Fruit fly (Drosophila melanogaster): ENCODE results near the gene CG6592.

CG6592 gene

DNA sequence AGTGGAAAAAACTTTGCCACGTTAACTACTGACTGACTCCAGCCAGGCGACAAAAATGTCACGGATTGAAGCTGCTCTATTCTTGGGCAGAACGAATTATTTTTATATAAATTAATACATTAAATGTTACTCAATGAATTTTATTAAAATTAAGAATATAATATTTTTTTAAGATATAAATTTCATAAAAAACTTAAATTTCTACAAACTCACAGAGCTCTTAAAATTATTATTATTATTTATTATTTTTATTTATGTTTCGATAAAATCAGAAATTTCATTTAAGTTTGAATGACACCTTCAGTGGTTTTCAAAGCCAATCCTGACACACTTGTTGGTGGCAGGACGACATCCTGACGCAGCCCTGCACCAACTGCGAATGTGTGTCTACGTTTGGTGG is 25.7 kb downstream of the CG6592 start (continued):
- TF ChIP-seq CG1529 (GFP tag; optimal IDR thresholded peaks at IDR 0.05) (no peak), scrt (GFP tag; optimal IDR thresholded peaks at IDR 0.05) (no peak), Gsc (GFP tag; IDR thresholded peaks at IDR 0.05) (no peak), dysf (GFP tag; IDR thresholded peaks at IDR 0.05) (peak; percentile 47; the same call in 2 of the 3 replicates), E2f1 (GFP tag; IDR thresholded peaks at IDR 0.05) (no peak), vnd (GFP tag; IDR thresholded peaks at IDR 0.05; ENCODE audit: partially characterized antibody) (no peak), CG18764 (GFP tag; optimal IDR thresholded peaks at IDR 0.05) (no peak), corto (GFP tag; optimal IDR thresholded peaks at IDR 0.05) (no peak), lmd (GFP tag; IDR thresholded peaks at IDR 0.05) (no peak), sens (GFP tag) (peak; percentile 5), jigr1 (GFP tag; IDR thresholded peaks at IDR 0.05) (no peak), nom (GFP tag; optimal IDR thresholded peaks at IDR 0.05) (no peak), CG4404 (GFP tag; IDR thresholded peaks at IDR 0.05) (no peak), Hmx (GFP tag; optimal IDR thresholded peaks at IDR 0.05) (no peak), CG6175 (GFP tag; IDR thresholded peaks at IDR 0.05) (no peak), CG10267 (tag; optimal IDR thresholded peaks at IDR 0.05) (peak; percentile 31), CG3065 (GFP tag; optimal IDR thresholded peaks at IDR 0.05) (no peak), en (GFP tag; optimal IDR thresholded peaks at IDR 0.05) (no peak), run (tag; optimal IDR thresholded peaks at IDR 0.05) (no peak), CG3838 (GFP tag; optimal IDR thresholded peaks at IDR 0.05) (no peak), CG10209 (GFP tag; optimal IDR thresholded peaks at IDR 0.05) (peak; percentile 3), CG3847 (GFP tag; IDR thresholded peaks at IDR 0.05) (no peak), MTF-1 (GFP tag; optimal IDR thresholded peaks at IDR 0.05; ENCODE audit: borderline replicate concordance) (no peak), CG9727 (GFP tag; optimal IDR thresholded peaks at IDR 0.05) (peak; percentile 28), Meics (GFP tag; optimal IDR thresholded peaks at IDR 0.05) (peak; percentile 47), CG2202 (tag; optimal IDR thresholded peaks at IDR 0.05) (no peak), Hr39 (optimal IDR thresholded peaks at IDR 0.05) (no peak), CG6791 (GFP tag; IDR thresholded peaks at IDR 0.05; ENCODE audit: partially characterized antibody) (no peak), CG16779 (GFP tag; IDR thresholded peaks at IDR 0.05) (no peak), org-1 (GFP tag; optimal IDR thresholded peaks at IDR 0.05) (no peak), CG9932 (GFP tag; IDR thresholded peaks at IDR 0.05) (no peak), CG11398 (GFP tag; optimal IDR thresholded peaks at IDR 0.05) (no peak), tup (GFP tag; optimal IDR thresholded peaks at IDR 0.05) (no peak), Dll (GFP tag; IDR thresholded peaks at IDR 0.05; ENCODE audit: partially characterized antibody) (no peak), Lhr (GFP tag; optimal IDR thresholded peaks at IDR 0.05) (no peak), crol (GFP tag; IDR thresholded peaks at IDR 0.05) (no peak; the same call in 1 of the 2 replicates), dm (GFP tag; optimal IDR thresholded peaks at IDR 0.05) (no peak), lov (optimal IDR thresholded peaks at IDR 0.05) (no peak), lov (GFP tag; IDR thresholded peaks at IDR 0.05) (no peak), CG8089 (GFP tag; optimal IDR thresholded peaks at IDR 0.05) (no peak), chm (GFP tag; IDR thresholded peaks at IDR 0.05) (no peak), CG12659 (GFP tag; optimal IDR thresholded peaks at IDR 0.05) (peak; percentile 9), CG4707 (GFP tag; optimal IDR thresholded peaks at IDR 0.05) (no peak), HLHmδ (GFP tag; optimal IDR thresholded peaks at IDR 0.05) (no peak), Abd-B (GFP tag; optimal IDR thresholded peaks at IDR 0.05) (no peak), emc (GFP tag; optimal IDR thresholded peaks at IDR 0.05) (no peak), D19B (GFP tag; optimal IDR thresholded peaks at IDR 0.05) (no peak), CG18262 (tag; optimal IDR thresholded peaks at IDR 0.05) (peak; percentile 50), CG14014 (GFP tag; IDR thresholded peaks at IDR 0.05) (no peak), CG15696 (tag; optimal IDR thresholded peaks at IDR 0.05) (no peak), CG14050 (GFP tag; IDR thresholded peaks at IDR 0.05) (no peak), CG2712 (tag; optimal IDR thresholded peaks at IDR 0.05) (peak; percentile 58), gt (GFP tag; IDR thresholded peaks at IDR 0.05) (no peak)

All from whole organism, embryonic.